Worm (Caenorhabditis elegans) whole organism, L2 larva: ENCODE results near the gene acs-17.

Experiments
- ceh-16 ChIP-seq: fragments of 150-350 bp; optimal IDR thresholded peaks from 2 replicates; lab custom pipeline; 2014; ENCODE audit warnings: missing biosample characterization, missing genetic modification characterization
- egl-27 ChIP-seq: sonication (generic microtip); optimal IDR thresholded peaks from 3 replicates; lab custom pipeline; 2017; ENCODE audit warnings: missing biosample characterization, missing genetic modification reagents, missing genetic modification characterization
- elt-1 ChIP-seq: fragments of 150-350 bp; optimal IDR thresholded peaks from 2 replicates; lab custom pipeline; 2014; ENCODE audit warnings: missing biosample characterization, missing genetic modification characterization
- lin-11 ChIP-seq: fragments of 150-350 bp; sonication (generic microtip); optimal IDR thresholded peaks from 2 replicates; lab custom pipeline; 2014; ENCODE audit warnings: missing biosample characterization, missing genetic modification characterization, inconsistent platforms, mixed read lengths
- lin-13 ChIP-seq: fragments of 150-350 bp; optimal IDR thresholded peaks from 2 replicates; lab custom pipeline; 2014; ENCODE audit warnings: missing biosample characterization, missing genetic modification reagents, missing genetic modification characterization
- mab-5 ChIP-seq: fragments of 150-350 bp; optimal IDR thresholded peaks from 2 replicates; lab custom pipeline; 2014; ENCODE audit warnings: missing biosample characterization, missing genetic modification characterization
- mdl-1 ChIP-seq, 2 experiments: fragments of 150-350 bp in 1 of 2; sonication (generic microtip) in 1 of 2; optimal IDR thresholded peaks; 2 replicates each; lab custom pipeline; 2017; ENCODE audit warnings: missing biosample characterization in 2 of 2, missing genetic modification characterization in 2 of 2
- nhr-11 ChIP-seq: fragments of 150-350 bp; optimal IDR thresholded peaks from 2 replicates; lab custom pipeline; 2014; ENCODE audit warnings: missing biosample characterization, missing genetic modification characterization
- nhr-77 ChIP-seq: fragments of 150-350 bp; optimal IDR thresholded peaks from 2 replicates; lab custom pipeline; 2014; ENCODE audit warnings: missing biosample characterization, missing genetic modification characterization
- unc-39 ChIP-seq: fragments of 150-350 bp; optimal IDR thresholded peaks from 2 replicates; lab custom pipeline; 2014; ENCODE audit warnings: missing biosample characterization, missing genetic modification characterization
- unc-55 ChIP-seq: fragments of 150-350 bp; sonication (generic microtip); optimal IDR thresholded peaks from 3 replicates; lab custom pipeline; 2014; ENCODE audit warnings: missing biosample characterization, missing genetic modification reagents, missing genetic modification characterization
- ztf-11 ChIP-seq: sonication (generic microtip); optimal IDR thresholded peaks from 2 replicates; lab custom pipeline; 2017; ENCODE audit warnings: missing biosample characterization, missing genetic modification characterization

ce11 chrX:5919097-5919496 lies 25.2 kb downstream of the acs-17 start, which contains the start of gene capa-1:
- TF ChIP-seq unc-39 (tag; lab: Kevin White, UChicago) = no peak
- TF ChIP-seq mab-5 (tag; lab: Kevin White, UChicago) = no peak
- TF ChIP-seq nhr-77 (tag; lab: Kevin White, UChicago) = no peak
- no peak for TF ChIP-seq ztf-11 (tag; lab: Kevin White, UChicago)
- TF ChIP-seq ceh-16 (tag; lab: Kevin White, UChicago) = no peak
- no peak for TF ChIP-seq lin-11 (tag; lab: Kevin White, UChicago)
- TF ChIP-seq elt-1 (tag; lab: Kevin White, UChicago) = no peak
- TF ChIP-seq lin-13 (GFP tag; lab: Kevin White, UChicago) = no peak
- no peak for TF ChIP-seq mdl-1 (tag; optimal IDR thresholded peaks at IDR 0.05; lab: Kevin White, UChicago)
- TF ChIP-seq egl-27 (tag; lab: Kevin White, UChicago) = no peak
- TF ChIP-seq unc-55 (GFP tag; lab: Kevin White, UChicago) = no peak
- no peak for TF ChIP-seq nhr-11 (tag; lab: Kevin White, UChicago)
